Fruit fly (Drosophila melanogaster): Measurements from ENCODE around the gene CG13926.

- peak in 1 of 2 experiments; percentile 22 for TF ChIP-seq CTCF (optimal IDR thresholded peaks at IDR 0.05)
- no peak for TF ChIP-seq CG8478 (optimal IDR thresholded peaks at IDR 0.05)
Observed at dm6 chr3L:1652700-1653200, 34.8 kb upstream of the CG13926 start, which contains the start of the genes CG7970 and Vta1.

All from S2 (cell line).